Worm (Caenorhabditis elegans) whole organism, L4/young adult: Measurements from ENCODE around the gene fbxa-98.

Experiments used
- W03F9.2 ChIP-seq: fragments of 150-350 bp; optimal IDR thresholded peaks from 2 replicates; lab custom pipeline; 2014; ENCODE audit warnings: missing biosample characterization, missing genetic modification characterization
- dao-5 ChIP-seq: sonication (generic microtip); optimal IDR thresholded peaks from 2 replicates; lab custom pipeline; 2016; ENCODE audit warnings: missing genotype, missing genetic modification characterization, moderate library complexity, missing compliant biosample characterization

- TF ChIP-seq W03F9.2 (tag; lab: Kevin White, UChicago) = no peak
- TF ChIP-seq dao-5 (tag; lab: Kevin White, UChicago) = no peak
Observed at ce11 chrIV:13584646-13585045, 48.6 kb upstream of the fbxa-98 start, which contains the start of gene sru-11.
